Fruit fly (Drosophila melanogaster) whole organism, pupa: ENCODE results near the gene Nha1.

Experiments
- CG10348 ChIP-seq: fragments of 200-800 bp; sonication (Bioruptor generic); IDR thresholded peaks from 2 replicates; pipeline ENCODE4 v1.3.6; 2022; ENCODE audit warnings: missing biosample characterization, missing genetic modification characterization
- EcR ChIP-seq: fragments of 200-800 bp; sonication (Bioruptor generic); optimal IDR thresholded peaks from 3 replicates; lab custom pipeline; 2019; ENCODE audit warnings: missing biosample characterization, missing genetic modification characterization, mild to moderate bottlenecking, moderate library complexity, missing genetic modification reagents
- Snoo ChIP-seq: fragments of 200-800 bp; sonication (Bioruptor generic); optimal IDR thresholded peaks from 3 replicates; lab custom pipeline; 2017; ENCODE audit warnings: missing biosample characterization, mild to moderate bottlenecking, missing genetic modification characterization, inconsistent platforms
- fd96Ca ChIP-seq: fragments of 200-800 bp; sonication (Bioruptor generic); IDR thresholded peaks from 3 replicates; pipeline ENCODE4 v1.3.6; 2022; ENCODE audit warnings: missing biosample characterization, missing genetic modification characterization

- TF ChIP-seq Snoo (tag; lab: Kevin White, UChicago) (no peak), EcR (no peak), fd96Ca (GFP tag; lab: Robert Waterston, UW) (no peak), CG10348 (no peak)
These were observed 49.1 kb upstream of the Nha1 start for dm6 chr2L:6919203-6919849.
